Worm (Caenorhabditis elegans): ENCODE measurements around the gene clec-193.

DNA sequence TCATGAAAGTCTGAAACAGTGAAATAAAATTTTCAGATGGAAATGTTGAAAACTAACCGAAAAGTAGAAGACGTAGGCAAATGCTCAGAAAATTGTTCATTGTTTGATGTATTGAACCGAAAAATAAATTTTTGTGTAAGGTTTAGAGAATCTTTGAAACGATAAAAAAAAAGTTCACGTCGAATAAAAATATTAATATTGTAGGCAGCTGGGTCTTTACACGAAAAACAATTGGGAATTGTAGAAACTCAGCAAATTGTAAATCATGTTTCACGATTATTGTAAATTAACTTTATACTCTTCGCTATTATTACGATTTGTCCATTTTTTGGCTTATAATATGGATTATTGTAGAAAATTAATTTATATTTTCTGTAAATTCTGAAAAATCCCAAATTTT lies 7.6 kb upstream of the clec-193 start, which contains the start of gene Y116A8A.2:
- no peak for TF ChIP-seq alr-1 (tag; optimal IDR thresholded peaks at IDR 0.05; ENCODE audit: borderline replicate concordance)
- TF ChIP-seq mep-1 (tag; optimal IDR thresholded peaks at IDR 0.05): no peak
- no peak for TF ChIP-seq elt-3 (tag; optimal IDR thresholded peaks at IDR 0.05)
- TF ChIP-seq ztf-11 (tag; optimal IDR thresholded peaks at IDR 0.05): no peak
- TF ChIP-seq ceh-90 (tag; optimal IDR thresholded peaks at IDR 0.05): no peak
- no peak for TF ChIP-seq efl-1 (optimal IDR thresholded peaks at IDR 0.05)
- TF ChIP-seq efl-1 (GFP tag; optimal IDR thresholded peaks at IDR 0.05 in 1 of 2): no peak
- no peak for TF ChIP-seq nhr-12 (tag; optimal IDR thresholded peaks at IDR 0.05)
- TF ChIP-seq unc-62 (GFP tag; optimal IDR thresholded peaks at IDR 0.05): no peak
